Worm (Caenorhabditis elegans): ENCODE data around the gene hsp-25.

hsp-25 gene

ce11 chrX:6015096-6015495 lies 24.3 kb downstream of the hsp-25 start, which contains the start of gene C09B8.8:
Gene C09B8.8, plus strand, starts transcription at chrX:6015492.
- TF ChIP-seq pha-4 (tag; optimal IDR thresholded peaks at IDR 0.05): peak; percentile 81
- no peak for TF ChIP-seq nhr-25 (tag; optimal IDR thresholded peaks at IDR 0.05)

DNA sequence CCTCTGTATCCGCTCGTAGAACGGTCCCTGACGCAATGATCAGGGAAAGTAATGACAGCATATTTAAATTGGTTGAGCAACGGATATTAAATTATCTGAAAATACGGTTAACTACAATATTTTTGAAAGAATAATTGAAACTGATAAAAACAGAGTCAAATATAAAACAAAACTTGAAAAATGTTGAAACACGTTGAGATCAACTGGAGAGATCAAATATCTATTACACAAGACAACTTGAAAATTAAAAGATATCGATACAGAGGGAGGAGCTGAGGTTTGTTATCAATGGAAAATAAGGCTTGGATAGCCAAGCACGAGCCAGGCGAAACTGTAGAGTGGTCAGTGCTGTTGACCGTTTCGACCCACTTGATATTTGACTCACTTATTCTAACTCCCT lies 28.9 kb downstream of the hsp-25 start, which contains the start of gene C09B8.3:
Gene C09B8.3, minus strand, starts transcription at position 101 of the 400 bp plus-strand sequence.
- TF ChIP-seq sea-2 (GFP tag; optimal IDR thresholded peaks at IDR 0.05): no peak
- no peak for TF ChIP-seq mml-1 (tag; optimal IDR thresholded peaks at IDR 0.05)
- TF ChIP-seq lin-39 (tag; optimal IDR thresholded peaks at IDR 0.05): no peak
- no peak for TF ChIP-seq elt-1 (tag; optimal IDR thresholded peaks at IDR 0.05)
- no peak for TF ChIP-seq lsy-12 (tag; optimal IDR thresholded peaks at IDR 0.05)
- no peak for TF ChIP-seq snpc-4 (tag; optimal IDR thresholded peaks at IDR 0.05)
- TF ChIP-seq unc-62 (GFP tag; optimal IDR thresholded peaks at IDR 0.05): no peak
- no peak for TF ChIP-seq R02D3.7 (tag; optimal IDR thresholded peaks at IDR 0.05)

DNA sequence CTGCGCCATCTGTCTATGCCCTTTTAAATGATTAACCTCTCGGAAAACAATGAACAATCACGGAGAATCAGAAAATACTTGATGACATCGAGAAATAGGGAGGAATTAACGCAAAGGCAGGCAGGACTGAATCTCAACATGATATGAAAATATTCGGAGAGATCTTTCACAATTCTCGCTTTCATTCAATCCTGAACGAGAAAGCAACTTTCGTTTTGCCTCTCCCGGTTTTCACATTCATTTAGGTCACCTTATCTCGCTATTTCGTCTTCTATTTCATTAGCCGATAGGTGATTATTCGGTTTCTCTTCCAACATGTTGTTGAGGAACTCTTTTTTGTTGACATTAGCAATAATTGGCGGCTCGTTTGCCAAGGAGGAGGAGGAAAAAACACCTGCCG lies 35.1 kb downstream of the hsp-25 start:
- TF ChIP-seq nhr-43 (tag; optimal IDR thresholded peaks at IDR 0.05; ENCODE audit: poor library complexity, severe bottlenecking) (peak; percentile 41), unc-39 (tag; optimal IDR thresholded peaks at IDR 0.05) (no peak)

DNA sequence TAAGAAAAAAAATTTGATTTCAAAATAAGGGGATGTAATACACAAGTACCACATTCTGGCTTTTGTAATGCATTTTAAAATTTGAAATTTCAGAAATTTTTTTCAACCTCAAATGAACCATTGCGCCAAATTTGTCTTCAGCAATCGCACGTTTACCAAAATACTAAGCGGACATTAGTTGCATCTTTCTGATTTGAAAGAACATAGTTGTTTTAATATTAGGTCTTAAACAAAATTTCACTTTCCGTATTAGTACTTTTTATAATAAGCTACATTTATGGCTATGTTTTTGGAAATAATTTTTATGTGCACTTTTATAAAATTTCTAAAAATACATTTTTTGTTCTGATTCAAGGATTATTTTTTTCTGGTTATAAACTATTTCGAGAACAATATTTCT lies 35.6 kb downstream of the hsp-25 start, which contains the start of gene sups-1:
Gene sups-1, plus strand, starts transcription at position 301 of the 400 bp plus-strand sequence.
- TF ChIP-seq nhr-237 (tag; optimal IDR thresholded peaks at IDR 0.05) (no peak), pqm-1 (tag; optimal IDR thresholded peaks at IDR 0.05) (no peak), lin-15B (tag; optimal IDR thresholded peaks at IDR 0.05) (no peak), unc-62 (GFP tag; optimal IDR thresholded peaks at IDR 0.05) (no peak), aly-2 (tag; optimal IDR thresholded peaks at IDR 0.05) (no peak), skn-1 (tag; optimal IDR thresholded peaks at IDR 0.05) (no peak), ZK546.5 (tag; optimal IDR thresholded peaks at IDR 0.05) (no peak), unc-39 (tag; optimal IDR thresholded peaks at IDR 0.05) (no peak), hmg-11 (tag; optimal IDR thresholded peaks at IDR 0.05) (no peak)

DNA sequence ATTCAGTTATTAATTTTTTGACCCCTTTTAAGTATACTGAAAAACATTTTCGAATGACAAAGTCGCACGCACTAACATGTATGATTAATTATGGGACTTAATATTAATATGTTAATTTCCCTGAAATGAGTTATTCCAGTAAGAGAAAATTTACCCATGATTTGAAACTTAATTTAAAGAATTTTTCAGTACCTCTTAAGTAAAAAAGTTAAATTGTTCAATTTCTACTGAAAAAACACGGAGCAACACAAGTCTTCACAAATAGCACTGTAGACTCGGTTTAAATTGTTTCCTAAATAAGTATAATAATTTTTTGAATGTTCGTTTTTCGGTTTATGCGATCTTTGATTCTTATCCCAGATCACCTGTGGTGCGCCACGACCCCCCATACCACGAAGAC lies 37.0 kb downstream of the hsp-25 start:
- no peak for TF ChIP-seq nfya-1 (tag; optimal IDR thresholded peaks at IDR 0.05; ENCODE audit: insufficient read depth)
- TF ChIP-seq mdl-1 (tag; optimal IDR thresholded peaks at IDR 0.05): no peak
- TF ChIP-seq tbx-2 (tag; optimal IDR thresholded peaks at IDR 0.05): no peak

- TF ChIP-seq lsy-12 (tag; optimal IDR thresholded peaks at IDR 0.05) (no peak), nhr-12 (tag; optimal IDR thresholded peaks at IDR 0.05) (no peak), nhr-77 (tag; optimal IDR thresholded peaks at IDR 0.05) (no peak), sea-2 (GFP tag; optimal IDR thresholded peaks at IDR 0.05) (no peak), skn-1 (tag; optimal IDR thresholded peaks at IDR 0.05) (no peak), ZK546.5 (tag; optimal IDR thresholded peaks at IDR 0.05) (no peak), elt-1 (tag; optimal IDR thresholded peaks at IDR 0.05) (no peak), lin-15B (tag; optimal IDR thresholded peaks at IDR 0.05) (no peak), nhr-28 (tag; optimal IDR thresholded peaks at IDR 0.05) (no peak), elt-2 (tag; optimal IDR thresholded peaks at IDR 0.05) (no peak), egl-27 (tag; optimal IDR thresholded peaks at IDR 0.05) (no peak), nhr-67 (tag; optimal IDR thresholded peaks at IDR 0.05) (no peak), ceh-16 (tag; optimal IDR thresholded peaks at IDR 0.05) (no peak), ceh-9 (tag; optimal IDR thresholded peaks at IDR 0.05) (no peak), R02D3.7 (tag; optimal IDR thresholded peaks at IDR 0.05) (no peak), nhr-76 (tag; optimal IDR thresholded peaks at IDR 0.05) (no peak), nfya-1 (tag; optimal IDR thresholded peaks at IDR 0.05; ENCODE audit: insufficient read depth) (no peak), elt-3 (tag; optimal IDR thresholded peaks at IDR 0.05) (no peak), nhr-23 (tag; optimal IDR thresholded peaks at IDR 0.05) (no peak)
These were observed 38.0 kb downstream of the hsp-25 start, which contains the start of gene F22F4.4 for ce11 chrX:6001432-6001831. Gene F22F4.4, minus strand, starts transcription at chrX:6001532.

Data from whole organism, L3 larva.